Worm (Caenorhabditis elegans) whole organism, young adult: Measurements from ENCODE around the gene rpn-6.2.
A peak's percentile ranks its signal among the peaks of the same experiment; 100 is the strongest.

Experiments used
- B0019.2 ChIP-seq: fragments of 200-800 bp; sonication (Bioruptor generic); conservative IDR thresholded peaks from 2 replicates; pipeline ENCODE4 v1.3.6; 2022; ENCODE audit warnings: missing genetic modification reagents, missing genetic modification characterization, missing compliant biosample characterization
- B0336.3 ChIP-seq: fragments of 200-800 bp; sonication (Bioruptor generic); IDR thresholded peaks from 2 replicates; pipeline ENCODE4 v1.3.6; 2022; ENCODE audit warnings: missing genetic modification characterization, missing compliant biosample characterization
- D2030.7 ChIP-seq: fragments of 200-800 bp; sonication (Bioruptor generic); IDR thresholded peaks from 2 replicates; pipeline ENCODE4 v1.3.6; 2022; ENCODE audit warnings: missing genetic modification reagents, missing genetic modification characterization, missing compliant biosample characterization
- F39B2.1 ChIP-seq: fragments of 200-800 bp; sonication (Bioruptor generic); IDR thresholded peaks from 2 replicates; pipeline ENCODE4 v1.3.6; 2022; ENCODE audit warnings: missing genetic modification reagents, missing genetic modification characterization, missing compliant biosample characterization
- F49E8.2 ChIP-seq: sonication (generic microtip); optimal IDR thresholded peaks from 3 replicates; lab custom pipeline; 2017; ENCODE audit warnings: missing genetic modification characterization, mild to moderate bottlenecking, missing compliant biosample characterization, antibody characterized with exemption, moderate library complexity; ENCODE audit not compliant: insufficient read depth
- F57C9.4 ChIP-seq: sonication (generic microtip); optimal IDR thresholded peaks from 2 replicates; lab custom pipeline; 2017; ENCODE audit warnings: mild to moderate bottlenecking, missing genetic modification characterization, missing compliant biosample characterization
- K11D2.4 ChIP-seq: fragments of 200-800 bp; sonication (Bioruptor generic); IDR thresholded peaks from 2 replicates; pipeline ENCODE4 v1.3.6; 2022; ENCODE audit warnings: missing genetic modification reagents, missing genetic modification characterization, missing compliant biosample characterization
- K12H6.12 ChIP-seq: fragments of 200-800 bp; sonication (Bioruptor generic); optimal IDR thresholded peaks from 2 replicates; lab custom pipeline; 2018; ENCODE audit warnings: mild to moderate bottlenecking, missing genetic modification characterization, missing compliant biosample characterization
- T07F8.4 ChIP-seq: sonication (generic microtip); optimal IDR thresholded peaks from 2 replicates; lab custom pipeline; 2016; ENCODE audit warnings: mild to moderate bottlenecking, missing genetic modification characterization, moderate library complexity, missing compliant biosample characterization
- T26A5.8 ChIP-seq: sonication (generic microtip); optimal IDR thresholded peaks from 2 replicates; lab custom pipeline; 2016; ENCODE audit warnings: missing genetic modification characterization, missing compliant biosample characterization
- Y53G8AR.9 ChIP-seq: fragments of 200-800 bp; sonication (Bioruptor generic); conservative IDR thresholded peaks from 2 replicates; pipeline ENCODE4 v1.3.6; 2022; ENCODE audit warnings: missing genetic modification reagents, missing genetic modification characterization, missing compliant biosample characterization
- ZK185.1 ChIP-seq: sonication (generic microtip); optimal IDR thresholded peaks from 2 replicates; lab custom pipeline; 2016; ENCODE audit warnings: mild to moderate bottlenecking, missing genetic modification characterization, missing compliant biosample characterization; ENCODE audit not compliant: poor library complexity, severe bottlenecking
- akir-1 ChIP-seq: fragments of 200-800 bp; sonication (Bioruptor generic); optimal IDR thresholded peaks from 2 replicates; lab custom pipeline; 2018; ENCODE audit warnings: mild to moderate bottlenecking, missing genetic modification characterization, moderate library complexity, missing compliant biosample characterization
- aptf-3 ChIP-seq: fragments of 200-800 bp; sonication (Bioruptor generic); IDR thresholded peaks from 2 replicates; pipeline ENCODE4 v1.3.6; 2022; ENCODE audit warnings: missing genetic modification characterization, missing compliant biosample characterization
- cebp-2 ChIP-seq: fragments of 200-800 bp; sonication (Bioruptor generic); IDR thresholded peaks from 2 replicates; pipeline ENCODE4 v1.3.6; 2022; ENCODE audit warnings: missing genetic modification characterization, missing compliant biosample characterization
- ceh-100 ChIP-seq: fragments of 200-800 bp; sonication (Bioruptor generic); IDR thresholded peaks from 2 replicates; pipeline ENCODE4 v1.3.6; 2022; ENCODE audit warnings: missing genetic modification reagents, missing genetic modification characterization, missing compliant biosample characterization
- ceh-58 ChIP-seq: fragments of 200-800 bp; sonication (Bioruptor generic); IDR thresholded peaks from 2 replicates; pipeline ENCODE4 v1.3.6; 2022; ENCODE audit warnings: missing genetic modification characterization, missing compliant biosample characterization
- ceh-79 ChIP-seq: sonication (generic microtip); optimal IDR thresholded peaks from 2 replicates; lab custom pipeline; 2017; ENCODE audit warnings: mild to moderate bottlenecking, missing genetic modification characterization, missing compliant biosample characterization
- die-1 ChIP-seq: sonication (generic microtip); optimal IDR thresholded peaks from 2 replicates; lab custom pipeline; 2016; ENCODE audit warnings: missing genotype, mild to moderate bottlenecking, missing genetic modification characterization, missing compliant biosample characterization
- dpff-1 ChIP-seq: sonication (generic microtip); optimal IDR thresholded peaks from 2 replicates; lab custom pipeline; 2017; ENCODE audit warnings: mild to moderate bottlenecking, missing genetic modification characterization, missing compliant biosample characterization
- efl-1 ChIP-seq: fragments of 150-350 bp; optimal IDR thresholded peaks from 2 replicates; lab custom pipeline; 2014; ENCODE audit warnings: missing biosample characterization, missing genetic modification reagents, missing genetic modification characterization
- egrh-3 ChIP-seq: fragments of 200-800 bp; sonication (Bioruptor generic); IDR thresholded peaks from 2 replicates; pipeline ENCODE4 v1.3.6; 2022; ENCODE audit warnings: missing genetic modification reagents, missing genetic modification characterization, missing compliant biosample characterization
- ekl-4 ChIP-seq: fragments of 200-800 bp; sonication (Bioruptor generic); IDR thresholded peaks from 2 replicates; pipeline ENCODE4 v1.3.6; 2022; ENCODE audit warnings: missing genetic modification reagents, missing genetic modification characterization, missing compliant biosample characterization
- ets-4 ChIP-seq: fragments of 200-800 bp; sonication (Bioruptor generic); optimal IDR thresholded peaks from 2 replicates; lab custom pipeline; 2018; ENCODE audit warnings: mild to moderate bottlenecking, missing genetic modification characterization, missing compliant biosample characterization
- gei-17 ChIP-seq: fragments of 200-800 bp; sonication (Bioruptor generic); optimal IDR thresholded peaks from 2 replicates; lab custom pipeline; 2018; ENCODE audit warnings: mild to moderate bottlenecking, missing genetic modification characterization, missing compliant biosample characterization
- hlh-26 ChIP-seq: fragments of 200-800 bp; sonication (Bioruptor generic); conservative IDR thresholded peaks from 2 replicates; pipeline ENCODE4 v1.3.6; 2022; ENCODE audit warnings: missing genetic modification reagents, missing genetic modification characterization, missing compliant biosample characterization
- lin-26 ChIP-seq: fragments of 200-800 bp; sonication (Bioruptor generic); IDR thresholded peaks from 2 replicates; pipeline ENCODE4 v1.3.6; 2022; ENCODE audit warnings: missing genetic modification reagents, missing genetic modification characterization, missing compliant biosample characterization
- lin-54 ChIP-seq: fragments of 200-800 bp; sonication (Bioruptor generic); optimal IDR thresholded peaks from 2 replicates; lab custom pipeline; 2018; ENCODE audit warnings: mild to moderate bottlenecking, missing genetic modification characterization, missing compliant biosample characterization
- lir-1 ChIP-seq: fragments of 200-800 bp; sonication (Bioruptor generic); conservative IDR thresholded peaks from 2 replicates; pipeline ENCODE4 v1.3.6; 2022; ENCODE audit warnings: missing genetic modification reagents, missing genetic modification characterization, missing compliant biosample characterization
- madf-3 ChIP-seq: fragments of 200-800 bp; sonication (Bioruptor generic); IDR thresholded peaks from 2 replicates; pipeline ENCODE4 v1.3.6; 2022; ENCODE audit warnings: missing genetic modification reagents, missing genetic modification characterization, missing compliant biosample characterization
- madf-8 ChIP-seq: fragments of 200-800 bp; sonication (Bioruptor generic); conservative IDR thresholded peaks from 2 replicates; pipeline ENCODE4 v1.3.6; 2022; ENCODE audit warnings: missing genetic modification reagents, missing genetic modification characterization, missing compliant biosample characterization
- mcd-1 ChIP-seq: fragments of 200-800 bp; sonication (Bioruptor generic); IDR thresholded peaks from 2 replicates; pipeline ENCODE4 v1.3.6; 2022; ENCODE audit warnings: missing genetic modification reagents, missing genetic modification characterization, missing compliant biosample characterization
- mel-28 ChIP-seq: sonication (generic microtip); optimal IDR thresholded peaks from 2 replicates; lab custom pipeline; 2016; ENCODE audit warnings: borderline replicate concordance, mild to moderate bottlenecking, missing genetic modification characterization, missing compliant biosample characterization
- nfya-2 ChIP-seq: fragments of 200-800 bp; sonication (Bioruptor generic); IDR thresholded peaks from 2 replicates; pipeline ENCODE4 v1.3.6; 2022; ENCODE audit warnings: missing genetic modification reagents, missing genetic modification characterization, missing compliant biosample characterization
- nfyb-1 ChIP-seq: fragments of 200-800 bp; sonication (Bioruptor generic); IDR thresholded peaks from 2 replicates; pipeline ENCODE4 v1.3.6; 2022; ENCODE audit warnings: missing genetic modification reagents, missing genetic modification characterization, missing compliant biosample characterization
- nhr-120 ChIP-seq: fragments of 200-800 bp; sonication (Bioruptor generic); IDR thresholded peaks from 2 replicates; pipeline ENCODE4 v1.3.6; 2022; ENCODE audit warnings: missing genetic modification characterization, missing compliant biosample characterization
- nhr-90 ChIP-seq: sonication (generic microtip); optimal IDR thresholded peaks from 2 replicates; lab custom pipeline; 2016; ENCODE audit warnings: missing genotype, mild to moderate bottlenecking, missing genetic modification characterization, missing compliant biosample characterization
- pbrm-1 ChIP-seq: fragments of 200-800 bp; sonication (Bioruptor generic); IDR thresholded peaks from 2 replicates; pipeline ENCODE4 v1.3.6; 2022; ENCODE audit warnings: missing genetic modification reagents, missing genetic modification characterization, missing compliant biosample characterization
- rcor-1 ChIP-seq: fragments of 200-800 bp; sonication (Bioruptor generic); IDR thresholded peaks from 2 replicates; pipeline ENCODE4 v1.3.6; 2022; ENCODE audit warnings: missing genetic modification reagents, missing genetic modification characterization, missing compliant biosample characterization
- rpc-1 ChIP-seq, 2 experiments: fragments of 150-350 bp in 1 of 2; sonication (generic microtip) in 1 of 2; optimal IDR thresholded peaks; 2 replicates each; lab custom pipeline; 2014 to 2018; ENCODE audit warnings: missing biosample characterization in 1 of 2, missing genetic modification characterization in 1 of 2, missing genetic modification reagents in 1 of 2, missing genotype in 1 of 2
- sdz-38 ChIP-seq: sonication (generic microtip); optimal IDR thresholded peaks from 2 replicates; lab custom pipeline; 2016; ENCODE audit warnings: missing genotype, missing genetic modification characterization, missing compliant biosample characterization
- snpc-1.3 ChIP-seq: sonication (generic microtip); optimal IDR thresholded peaks from 2 replicates; lab custom pipeline; 2017; ENCODE audit warnings: missing genetic modification characterization, mild to moderate bottlenecking, missing compliant biosample characterization, antibody characterized with exemption, moderate library complexity, missing genotype, missing genetic modification reagents; ENCODE audit not compliant: insufficient read depth
- somi-1 ChIP-seq: fragments of 200-800 bp; sonication (Bioruptor generic); optimal IDR thresholded peaks from 2 replicates; lab custom pipeline; 2018; ENCODE audit warnings: mild to moderate bottlenecking, missing genetic modification characterization, missing compliant biosample characterization
- sptf-2 ChIP-seq: fragments of 200-800 bp; sonication (Bioruptor generic); optimal IDR thresholded peaks from 2 replicates; lab custom pipeline; 2018; ENCODE audit warnings: mild to moderate bottlenecking, missing genetic modification characterization, missing compliant biosample characterization
- zim-3 ChIP-seq: sonication (generic microtip); optimal IDR thresholded peaks from 2 replicates; lab custom pipeline; 2017; ENCODE audit warnings: mild to moderate bottlenecking, missing genetic modification characterization, moderate library complexity, missing compliant biosample characterization
- ztf-18 ChIP-seq: sonication (generic microtip); optimal IDR thresholded peaks from 2 replicates; lab custom pipeline; 2016; ENCODE audit warnings: missing genotype, mild to moderate bottlenecking, missing genetic modification characterization, missing compliant biosample characterization
- ztf-6 ChIP-seq: fragments of 200-800 bp; sonication (Bioruptor generic); IDR thresholded peaks from 2 replicates; pipeline ENCODE4 v1.3.6; 2022; ENCODE audit warnings: missing genetic modification reagents, missing genetic modification characterization, missing compliant biosample characterization

rpn-6.2 gene

DNA sequence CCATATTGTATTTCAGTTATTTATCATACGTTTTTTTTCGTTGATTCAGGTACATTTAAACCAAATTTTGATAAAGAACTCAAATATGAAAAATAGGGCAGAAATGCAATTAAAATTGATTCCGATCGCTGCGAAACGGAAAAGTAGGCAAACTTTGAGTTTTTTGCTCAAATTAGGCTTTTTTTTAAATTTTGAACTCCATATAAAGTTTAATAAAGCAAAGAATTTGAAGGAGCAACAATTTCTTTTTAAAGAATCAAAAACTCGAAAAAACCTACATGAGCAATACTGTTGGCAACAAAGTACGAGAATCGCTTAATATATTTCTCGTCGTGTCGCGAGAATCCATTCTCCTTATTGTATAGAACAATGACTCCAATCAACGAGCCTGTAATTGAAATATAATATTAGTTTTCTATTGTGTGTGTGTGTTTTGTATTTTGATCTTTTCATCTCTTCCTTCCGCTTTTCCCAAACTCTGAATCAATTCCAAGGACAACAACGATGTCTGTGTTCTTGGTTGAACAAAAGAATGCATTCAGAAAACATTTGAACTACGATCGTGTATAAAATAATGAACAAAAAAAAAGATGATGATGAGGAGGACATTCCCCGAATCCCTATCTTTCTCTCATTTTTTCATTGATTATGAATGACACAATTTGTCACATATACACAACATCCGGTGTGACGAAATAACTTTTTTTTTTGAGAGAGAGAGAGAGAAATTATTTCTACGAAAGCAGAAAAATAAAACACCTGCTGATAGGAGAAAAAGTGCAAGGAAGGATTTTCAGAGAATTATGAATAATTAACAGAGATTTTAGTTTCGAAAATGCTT is 23.1 kb downstream of the rpn-6.2 start (continued):
- TF ChIP-seq gei-17 (no peak), hlh-26 (no peak), rpc-1 (optimal IDR thresholded peaks at IDR 0.05; lab: Kevin White, UChicago) (no peak), rpc-1 (tag; optimal IDR thresholded peaks at IDR 0.05; lab: Kevin White, UChicago) (no peak), F57C9.4 (tag; lab: Kevin White, UChicago) (no peak), nhr-120 (GFP tag; lab: Robert Waterston, UW) (no peak), die-1 (tag; lab: Kevin White, UChicago) (no peak), madf-3 (GFP tag; lab: Robert Waterston, UW) (no peak), somi-1 (no peak), snpc-1.3 (no peak), F39B2.1 (GFP tag; lab: Robert Waterston, UW) (no peak), sptf-2 (GFP tag; lab: Kevin White, UChicago) (no peak), K11D2.4 (no peak), cebp-2 (GFP tag; lab: Robert Waterston, UW) (no peak), ekl-4 (GFP tag; lab: Robert Waterston, UW) (peak; percentile 53; the same call in 1 of the 2 replicates), efl-1 (GFP tag; lab: Kevin White, UChicago) (no peak), rcor-1 (GFP tag; lab: Robert Waterston, UW) (0 out of 2 replicates have a peak, but pooled peaks have one; percentile 7), pbrm-1 (GFP tag; lab: Robert Waterston, UW) (no peak), ets-4 (GFP tag; lab: Kevin White, UChicago) (no peak), B0336.3 (GFP tag; lab: Robert Waterston, UW) (no peak), D2030.7 (no peak), T07F8.4 (no peak), ZK185.1 (tag; lab: Kevin White, UChicago) (peak; percentile 9), B0019.2 (GFP tag; lab: Robert Waterston, UW) (no peak), T26A5.8 (tag; lab: Kevin White, UChicago) (no peak), zim-3 (tag; lab: Kevin White, UChicago) (peak; percentile 29), lin-54 (no peak), nfyb-1 (peak; percentile 34; the same call in 1 of the 2 replicates), K12H6.12 (tag; lab: Kevin White, UChicago) (peak; percentile 20), lin-26 (GFP tag; lab: Robert Waterston, UW) (no peak), mcd-1 (GFP tag; lab: Robert Waterston, UW) (no peak), egrh-3 (GFP tag; lab: Robert Waterston, UW) (no peak), nhr-90 (tag; lab: Kevin White, UChicago) (no peak), mel-28 (tag; lab: Kevin White, UChicago) (no peak), madf-8 (GFP tag; lab: Robert Waterston, UW) (no peak), ztf-18 (tag; lab: Kevin White, UChicago) (no peak), ceh-100 (GFP tag; lab: Robert Waterston, UW) (no peak), aptf-3 (GFP tag; lab: Robert Waterston, UW) (no peak), dpff-1 (tag; lab: Kevin White, UChicago) (no peak), ceh-58 (no peak), F49E8.2 (tag; lab: Kevin White, UChicago) (no peak), sdz-38 (tag; lab: Kevin White, UChicago) (no peak), akir-1 (GFP tag; lab: Kevin White, UChicago) (no peak), ztf-6 (GFP tag; lab: Robert Waterston, UW) (no peak), ceh-79 (tag; lab: Kevin White, UChicago) (no peak), lir-1 (no peak), nfya-2 (GFP tag; lab: Robert Waterston, UW) (no peak), Y53G8AR.9 (0 out of 2 replicates have a peak, but pooled peaks have one; percentile 21)
